Worm (Caenorhabditis elegans): ENCODE results near the gene msp-76.

Gene msp-76

ce11 chrIV:9725468-9725985, 36.7 kb downstream of the msp-76 start:
- TF ChIP-seq nhr-43 (tag; optimal IDR thresholded peaks at IDR 0.05; ENCODE audit: poor library complexity, severe bottlenecking) (no peak), nfya-1 (tag; optimal IDR thresholded peaks at IDR 0.05; ENCODE audit: insufficient read depth) (no peak), ama-1 (optimal IDR thresholded peaks at IDR 0.05) (no peak), nhr-11 (tag; optimal IDR thresholded peaks at IDR 0.05) (peak; percentile 66), elt-1 (tag; optimal IDR thresholded peaks at IDR 0.05) (no peak), fkh-10 (GFP tag; optimal IDR thresholded peaks at IDR 0.05) (no peak), ceh-28 (tag; optimal IDR thresholded peaks at IDR 0.05) (no peak)

ce11 chrIV:9727217-9727616, 38.4 kb downstream of the msp-76 start:
- no peak for TF ChIP-seq ceh-82 (tag; optimal IDR thresholded peaks at IDR 0.05)
- TF ChIP-seq nhr-28 (tag; optimal IDR thresholded peaks at IDR 0.05), result no peak
- TF ChIP-seq tbx-2 (tag; optimal IDR thresholded peaks at IDR 0.05), result no peak
- no peak for TF ChIP-seq eor-1 (tag; optimal IDR thresholded peaks at IDR 0.05)
- no peak for TF ChIP-seq nhr-76 (tag; optimal IDR thresholded peaks at IDR 0.05)
- TF ChIP-seq sea-2 (GFP tag; optimal IDR thresholded peaks at IDR 0.05), result no peak
- TF ChIP-seq nhr-237 (tag; optimal IDR thresholded peaks at IDR 0.05), result no peak
- no peak for TF ChIP-seq nhr-25 (tag; optimal IDR thresholded peaks at IDR 0.05)
- TF ChIP-seq nhr-67 (tag; optimal IDR thresholded peaks at IDR 0.05), result no peak
- TF ChIP-seq ceh-9 (tag; optimal IDR thresholded peaks at IDR 0.05), result no peak
- no peak for TF ChIP-seq elt-1 (tag; optimal IDR thresholded peaks at IDR 0.05)
- no peak for TF ChIP-seq R02D3.7 (tag; optimal IDR thresholded peaks at IDR 0.05)
- TF ChIP-seq lin-39 (tag; optimal IDR thresholded peaks at IDR 0.05), result no peak
- no peak for TF ChIP-seq nhr-23 (tag; optimal IDR thresholded peaks at IDR 0.05)
- TF ChIP-seq nhr-12 (tag; optimal IDR thresholded peaks at IDR 0.05), result no peak
- TF ChIP-seq nhr-77 (tag; optimal IDR thresholded peaks at IDR 0.05), result no peak
- TF ChIP-seq nfya-1 (tag; optimal IDR thresholded peaks at IDR 0.05; ENCODE audit: insufficient read depth), result no peak
- TF ChIP-seq aly-2 (tag; optimal IDR thresholded peaks at IDR 0.05), result no peak

ce11 chrIV:9728376-9728775, 39.6 kb downstream of the msp-76 start, which contains the start of gene nhr-100:
Gene nhr-100 (plus strand): TSS chrIV:9728676.
- TF ChIP-seq elt-3 (tag; optimal IDR thresholded peaks at IDR 0.05) (no peak), nhr-67 (tag; optimal IDR thresholded peaks at IDR 0.05) (no peak), ztf-4 (tag; optimal IDR thresholded peaks at IDR 0.05) (no peak), elt-1 (tag; optimal IDR thresholded peaks at IDR 0.05) (no peak), ceh-82 (tag; optimal IDR thresholded peaks at IDR 0.05) (no peak), ama-1 (optimal IDR thresholded peaks at IDR 0.05) (no peak), ceh-28 (tag; optimal IDR thresholded peaks at IDR 0.05) (no peak), nhr-76 (tag; optimal IDR thresholded peaks at IDR 0.05) (no peak), nhr-25 (tag; optimal IDR thresholded peaks at IDR 0.05) (no peak)

- TF ChIP-seq fos-1 (tag; optimal IDR thresholded peaks at IDR 0.05) (no peak), nhr-12 (tag; optimal IDR thresholded peaks at IDR 0.05) (no peak), lsy-12 (tag; optimal IDR thresholded peaks at IDR 0.05) (no peak), ztf-4 (tag; optimal IDR thresholded peaks at IDR 0.05) (no peak), nhr-77 (tag; optimal IDR thresholded peaks at IDR 0.05) (no peak), R02D3.7 (tag; optimal IDR thresholded peaks at IDR 0.05) (no peak), skn-1 (tag; optimal IDR thresholded peaks at IDR 0.05) (no peak), lin-39 (tag; optimal IDR thresholded peaks at IDR 0.05) (no peak), lin-15B (tag; optimal IDR thresholded peaks at IDR 0.05) (no peak), nhr-28 (tag; optimal IDR thresholded peaks at IDR 0.05) (no peak), ceh-82 (tag; optimal IDR thresholded peaks at IDR 0.05) (no peak), nhr-76 (tag; optimal IDR thresholded peaks at IDR 0.05) (no peak), egl-5 (tag; optimal IDR thresholded peaks at IDR 0.05) (no peak), daf-12 (tag; optimal IDR thresholded peaks at IDR 0.05) (no peak)
These were observed 45.1 kb downstream of the msp-76 start for ce11 chrIV:9733904-9734303.

- TF ChIP-seq ceh-16 (tag; optimal IDR thresholded peaks at IDR 0.05) (no peak), pqm-1 (tag; optimal IDR thresholded peaks at IDR 0.05) (peak; percentile 16), elt-1 (tag; optimal IDR thresholded peaks at IDR 0.05) (no peak), nhr-76 (tag; optimal IDR thresholded peaks at IDR 0.05) (no peak), mdl-1 (tag; optimal IDR thresholded peaks at IDR 0.05) (no peak), elt-2 (tag; optimal IDR thresholded peaks at IDR 0.05) (peak; percentile 3), ceh-82 (tag; optimal IDR thresholded peaks at IDR 0.05) (no peak), daf-12 (tag; optimal IDR thresholded peaks at IDR 0.05) (no peak), nhr-237 (tag; optimal IDR thresholded peaks at IDR 0.05) (no peak)
These were observed 46.0 kb downstream of the msp-76 start for ce11 chrIV:9734861-9735260.

All from whole organism, L3 larva.